Fruit fly (Drosophila melanogaster) whole organism, embryonic: ENCODE data around the gene CG32102.

Experiments used
- CG1024 ChIP-seq: fragments of 200-800 bp; sonication (Bioruptor generic); IDR thresholded peaks from 2 replicates; pipeline ENCODE4 v1.3.6; 2022; ENCODE audit warnings: missing biosample characterization, missing genetic modification characterization
- CG13123 ChIP-seq: fragments of 200-800 bp; sonication (Bioruptor generic); optimal IDR thresholded peaks from 2 replicates; lab custom pipeline; 2016; ENCODE audit warnings: missing biosample characterization, missing genetic modification characterization
- CG13287 ChIP-seq: fragments of 200-800 bp; sonication (Bioruptor generic); IDR thresholded peaks from 2 replicates; pipeline ENCODE4 v1.3.6; 2022; ENCODE audit warnings: missing biosample characterization, missing genetic modification characterization; ENCODE audit not compliant: partially characterized antibody
- CG14965 ChIP-seq: fragments of 200-800 bp; sonication (Bioruptor generic); optimal IDR thresholded peaks from 2 replicates; lab custom pipeline; 2016; ENCODE audit warnings: missing biosample characterization, missing genetic modification characterization, borderline replicate concordance
- CG15011 ChIP-seq: fragments of 200-800 bp; sonication (Bioruptor generic); optimal IDR thresholded peaks from 3 replicates; lab custom pipeline; 2018; ENCODE audit warnings: missing biosample characterization, mild to moderate bottlenecking, missing genetic modification characterization
- CG15514 ChIP-seq: fragments of 200-800 bp; sonication (Bioruptor generic); optimal IDR thresholded peaks from 3 replicates; lab custom pipeline; 2017; ENCODE audit warnings: missing biosample characterization, missing genetic modification characterization, mild to moderate bottlenecking, moderate library complexity, missing genetic modification reagents
- CG18599 ChIP-seq: fragments of 200-800 bp; sonication (Bioruptor generic); optimal IDR thresholded peaks from 3 replicates; lab custom pipeline; 2017; ENCODE audit warnings: missing biosample characterization, missing genetic modification characterization, mild to moderate bottlenecking, moderate library complexity, missing genetic modification reagents
- CG30020 ChIP-seq: fragments of 200-800 bp; optimal IDR thresholded peaks from 2 replicates; lab custom pipeline; 2019; ENCODE audit warnings: missing biosample characterization, mild to moderate bottlenecking, missing genetic modification characterization, moderate library complexity
- CG31388 ChIP-seq: fragments of 200-800 bp; sonication (Bioruptor generic); optimal IDR thresholded peaks from 2 replicates; lab custom pipeline; 2016; ENCODE audit warnings: missing biosample characterization, missing genetic modification characterization
- CG32532 ChIP-seq: fragments of 200-800 bp; sonication (Bioruptor generic); IDR thresholded peaks from 2 replicates; pipeline ENCODE4 v1.3.6; 2022; ENCODE audit warnings: missing biosample characterization, missing genetic modification characterization
- CG3726 ChIP-seq: fragments of 200-800 bp; sonication (Bioruptor generic); IDR thresholded peaks from 3 replicates; pipeline ENCODE4, ENCODE4 v1.3.6; 2022; ENCODE audit warnings: missing biosample characterization, missing genetic modification characterization
- CG6175 ChIP-seq: fragments of 200-800 bp; sonication (Bioruptor generic); IDR thresholded peaks from 3 replicates; pipeline ENCODE4 v1.3.6; 2022; ENCODE audit warnings: missing biosample characterization, missing genetic modification characterization
- CG6683 ChIP-seq: fragments of 200-800 bp; sonication (Bioruptor generic); optimal IDR thresholded peaks from 2 replicates; lab custom pipeline; 2017; ENCODE audit warnings: missing biosample characterization, mild to moderate bottlenecking, missing genetic modification characterization, missing genetic modification reagents
- CG6765 ChIP-seq: fragments of 200-800 bp; sonication (Bioruptor generic); optimal IDR thresholded peaks from 3 replicates; lab custom pipeline; 2017; ENCODE audit warnings: missing biosample characterization, mild to moderate bottlenecking, missing genetic modification characterization
- CG7963 ChIP-seq: fragments of 200-800 bp; sonication (Bioruptor generic); IDR thresholded peaks from 3 replicates; pipeline ENCODE4 v1.3.6; 2022; ENCODE audit warnings: missing biosample characterization, missing genetic modification characterization; ENCODE audit not compliant: partially characterized antibody
- CG7987 ChIP-seq: fragments of 200-800 bp; sonication (Bioruptor generic); optimal IDR thresholded peaks from 2 replicates; lab custom pipeline; 2018; ENCODE audit warnings: missing biosample characterization, mild to moderate bottlenecking, missing genetic modification characterization, moderate library complexity
- CG8924 ChIP-seq: fragments of 200-800 bp; optimal IDR thresholded peaks from 3 replicates; lab custom pipeline; 2019; ENCODE audit warnings: missing biosample characterization, mild to moderate bottlenecking, missing genetic modification characterization, moderate library complexity
- CG9817 ChIP-seq: fragments of 200-800 bp; sonication (Bioruptor generic); optimal IDR thresholded peaks from 2 replicates; lab custom pipeline; 2018; ENCODE audit warnings: missing biosample characterization, mild to moderate bottlenecking, missing genetic modification characterization, moderate library complexity
- CHES-1-like ChIP-seq: fragments of 200-800 bp; sonication (Bioruptor generic); optimal IDR thresholded peaks from 2 replicates; lab custom pipeline; 2016; ENCODE audit warnings: missing biosample characterization, missing genetic modification characterization
- D ChIP-seq, 2 experiments: fragments of 200-800 bp in 1 of 2; fragments of >200 bp in 1 of 2; sonication (Bioruptor generic) in 1 of 2; optimal IDR thresholded peaks; 2 replicates in 1 of 2; 3 replicates in 1 of 2; lab custom pipeline; 2017; ENCODE audit warnings: mild to moderate bottlenecking in 1 of 2, missing biosample characterization in 1 of 2, missing genetic modification characterization in 1 of 2, missing genetic modification reagents in 1 of 2
- Dp ChIP-seq: fragments of 200-800 bp; sonication (Bioruptor generic); optimal IDR thresholded peaks from 2 replicates; lab custom pipeline; 2018; ENCODE audit warnings: missing biosample characterization, mild to moderate bottlenecking, missing genetic modification characterization, moderate library complexity
- Gsc ChIP-seq: fragments of 200-800 bp; sonication (Bioruptor generic); IDR thresholded peaks from 2 replicates; pipeline ENCODE4 v1.3.6; 2022; ENCODE audit warnings: missing biosample characterization, missing genetic modification characterization
- MTF-1 ChIP-seq: fragments of 200-800 bp; sonication (Bioruptor generic); optimal IDR thresholded peaks from 2 replicates; lab custom pipeline; 2018; ENCODE audit warnings: missing biosample characterization, mild to moderate bottlenecking, missing genetic modification characterization, borderline replicate concordance
- Med ChIP-seq: fragments of 200-800 bp; sonication (Bioruptor generic); peaks from one replicate; lab custom pipeline; 2016; ENCODE audit warnings: missing biosample characterization, missing genetic modification characterization, mild to moderate bottlenecking, inconsistent platforms, moderate library complexity
- Optix ChIP-seq: fragments of 200-800 bp; sonication (Bioruptor generic); IDR thresholded peaks from 3 replicates; pipeline ENCODE4 v1.3.6; 2022; ENCODE audit warnings: missing biosample characterization, missing genetic modification characterization
- Pdp1 ChIP-seq, 2 experiments: fragments of 200-800 bp; sonication (Bioruptor generic); optimal IDR thresholded peaks; 3 replicates each; lab custom pipeline; 2016; ENCODE audit warnings: missing biosample characterization in 2 of 2, missing genetic modification characterization in 2 of 2, mild to moderate bottlenecking in 1 of 2, moderate library complexity in 1 of 2
- Scr ChIP-seq: fragments of 200-800 bp; sonication (Bioruptor generic); IDR thresholded peaks from 2 replicates; pipeline ENCODE4 v1.3.6; 2022; ENCODE audit warnings: missing biosample characterization, missing genetic modification characterization; ENCODE audit not compliant: partially characterized antibody
- ci ChIP-seq: fragments of 200-800 bp; sonication (Bioruptor generic); IDR thresholded peaks from 3 replicates; pipeline ENCODE4 v1.3.6; 2022; ENCODE audit warnings: missing biosample characterization, missing genetic modification characterization
- crol ChIP-seq: fragments of 200-800 bp; sonication (Bioruptor generic); IDR thresholded peaks from 2 replicates; pipeline ENCODE4 v1.3.6; 2022; ENCODE audit warnings: missing biosample characterization, missing genetic modification characterization
- cwo ChIP-seq: fragments of 200-800 bp; sonication (Bioruptor generic); optimal IDR thresholded peaks from 3 replicates; lab custom pipeline; 2017; ENCODE audit warnings: missing biosample characterization, missing genetic modification characterization, mild to moderate bottlenecking, moderate library complexity, missing genetic modification reagents
- dysf ChIP-seq: fragments of 200-800 bp; sonication (Bioruptor generic); IDR thresholded peaks from 3 replicates; pipeline ENCODE4 v1.3.6; 2022; ENCODE audit warnings: missing biosample characterization, missing genetic modification characterization
- fd64A ChIP-seq: fragments of 200-800 bp; sonication (Bioruptor generic); optimal IDR thresholded peaks from 3 replicates; lab custom pipeline; 2018; ENCODE audit warnings: missing biosample characterization, mild to moderate bottlenecking, missing genetic modification characterization
- gem ChIP-seq: fragments of 200-800 bp; sonication (Bioruptor generic); optimal IDR thresholded peaks from 2 replicates; lab custom pipeline; 2019; ENCODE audit warnings: missing biosample characterization, mild to moderate bottlenecking, missing genetic modification characterization, moderate library complexity
- jigr1 ChIP-seq: fragments of 200-800 bp; sonication (Bioruptor generic); IDR thresholded peaks from 3 replicates; pipeline ENCODE4 v1.3.6; 2022; ENCODE audit warnings: missing biosample characterization, missing genetic modification characterization
- ken ChIP-seq: fragments of 200-800 bp; sonication (Bioruptor generic); IDR thresholded peaks from 3 replicates; pipeline ENCODE4 v1.3.6; 2022; ENCODE audit warnings: missing biosample characterization, missing genetic modification characterization
- lab ChIP-seq: fragments of 200-800 bp; sonication (Bioruptor generic); optimal IDR thresholded peaks from 3 replicates; lab custom pipeline; 2017; ENCODE audit warnings: missing biosample characterization, missing genetic modification characterization, mild to moderate bottlenecking, moderate library complexity, missing genetic modification reagents
- nmo ChIP-seq: fragments of 200-800 bp; sonication (Bioruptor generic); optimal IDR thresholded peaks from 2 replicates; lab custom pipeline; 2018; ENCODE audit warnings: missing biosample characterization, mild to moderate bottlenecking, missing genetic modification characterization, moderate library complexity
- p53 ChIP-seq: fragments of 200-800 bp; sonication (Bioruptor generic); optimal IDR thresholded peaks from 2 replicates; lab custom pipeline; 2016; ENCODE audit warnings: missing biosample characterization, missing genetic modification characterization
- pb ChIP-seq: fragments of 200-800 bp; sonication (Bioruptor generic); optimal IDR thresholded peaks from 3 replicates; lab custom pipeline; 2016; ENCODE audit warnings: missing biosample characterization, missing genetic modification characterization
- pho ChIP-seq: fragments of 200-800 bp; sonication (Bioruptor generic); optimal IDR thresholded peaks from 2 replicates; lab custom pipeline; 2016; ENCODE audit warnings: missing biosample characterization, missing genetic modification characterization
- prd ChIP-seq, 3 experiments: fragments of >200 bp in 2 of 3; fragments of 200-800 bp in 1 of 3; sonication (Bioruptor generic) in 1 of 3; optimal IDR thresholded peaks in 2 of 3; IDR thresholded peaks in 1 of 3; 2 replicates in 2 of 3; 3 replicates in 1 of 3; pipeline versions ENCODE4 v1.3.6 to Lab custom; 2017 to 2022; ENCODE audit warnings: missing biosample characterization in 1 of 3, missing genetic modification characterization in 1 of 3
- sc ChIP-seq, 3 experiments: fragments of >200 bp in 2 of 3; fragments of 200-800 bp in 1 of 3; sonication (Bioruptor generic) in 1 of 3; optimal IDR thresholded peaks; 2 replicates in 2 of 3; 3 replicates in 1 of 3; lab custom pipeline; 2017; ENCODE audit warnings: mild to moderate bottlenecking in 1 of 3, missing biosample characterization in 1 of 3, missing genetic modification characterization in 1 of 3, missing genetic modification reagents in 1 of 3
- seq ChIP-seq: fragments of 200-800 bp; sonication (Bioruptor generic); IDR thresholded peaks from 2 replicates; pipeline ENCODE4 v1.3.6; 2022; ENCODE audit warnings: missing biosample characterization, missing genetic modification characterization
- sisA ChIP-seq: fragments of 200-800 bp; sonication (Bioruptor generic); IDR thresholded peaks from 2 replicates; pipeline ENCODE4 v1.3.6; 2022; ENCODE audit warnings: missing biosample characterization, missing genetic modification characterization
- slou ChIP-seq: fragments of 200-800 bp; sonication (Bioruptor generic); optimal IDR thresholded peaks from 3 replicates; lab custom pipeline; 2016; ENCODE audit warnings: missing biosample characterization, missing genetic modification characterization
- stc ChIP-seq: fragments of 200-800 bp; sonication (Bioruptor generic); IDR thresholded peaks from 2 replicates; pipeline ENCODE4 v1.3.6; 2022; ENCODE audit warnings: missing biosample characterization, missing genetic modification characterization
- stwl ChIP-seq: fragments of 200-800 bp; sonication (Bioruptor generic); optimal IDR thresholded peaks from 3 replicates; lab custom pipeline; 2018; ENCODE audit warnings: missing biosample characterization, mild to moderate bottlenecking, missing genetic modification characterization, moderate library complexity
- tin ChIP-seq: fragments of 200-800 bp; sonication (Bioruptor generic); optimal IDR thresholded peaks from 3 replicates; lab custom pipeline; 2016; ENCODE audit warnings: missing biosample characterization, missing genetic modification characterization
- zen ChIP-seq: fragments of 200-800 bp; sonication (Bioruptor generic); optimal IDR thresholded peaks from 3 replicates; lab custom pipeline; 2018; ENCODE audit warnings: missing biosample characterization, mild to moderate bottlenecking, missing genetic modification characterization, moderate library complexity

The CG32102 gene

dm6 chr3L:12507571-12507970 is 38.0 kb upstream of the CG32102 start, which contains the start of gene CG10654:
CG10654 (minus strand) TSS chr3L:12507840.
- TF ChIP-seq ci (peak; percentile 60; the same call in 2 of the 3 replicates), cwo (GFP tag; lab: Kevin White, UChicago) (no peak), gem (tag; lab: Kevin White, UChicago) (no peak), tin (no peak), CG31388 (GFP tag; lab: Kevin White, UChicago) (no peak), CG18599 (GFP tag; lab: Kevin White, UChicago) (peak; percentile 37), CG9817 (tag; lab: Kevin White, UChicago) (no peak), fd64A (GFP tag; lab: Kevin White, UChicago) (no peak), D (optimal IDR thresholded peaks at IDR 0.05; lab: Kevin White, UChicago) (no peak), D (GFP tag; optimal IDR thresholded peaks at IDR 0.05; lab: Kevin White, UChicago) (no peak), Med (GFP tag; lab: Kevin White, UChicago) (peak; percentile 70), Pdp1 (GFP tag; optimal IDR thresholded peaks at IDR 0.05; lab: Kevin White, UChicago) (no peak), nmo (GFP tag; lab: Kevin White, UChicago) (no peak), CG15514 (GFP tag; lab: Kevin White, UChicago) (peak; percentile 28), ken (no peak), lab (GFP tag; lab: Kevin White, UChicago) (no peak), seq (GFP tag; lab: Robert Waterston, UW) (no peak), CG8924 (tag; lab: Kevin White, UChicago) (no peak), zen (tag; lab: Kevin White, UChicago) (no peak), CG14965 (GFP tag; lab: Kevin White, UChicago) (no peak), CG15011 (no peak), sc (optimal IDR thresholded peaks at IDR 0.05; lab: Kevin White, UChicago) (no peak), sc (GFP tag; optimal IDR thresholded peaks at IDR 0.05; lab: Kevin White, UChicago) (no peak), dysf (no peak), stc (no peak), pho (GFP tag; lab: Kevin White, UChicago) (no peak), Scr (no peak), CG32532 (GFP tag; lab: Robert Waterston, UW) (no peak), CG30020 (tag; lab: Kevin White, UChicago) (no peak), MTF-1 (GFP tag; lab: Kevin White, UChicago) (no peak), CG13287 (no peak), CG3726 (GFP tag; lab: Robert Waterston, UW) (no peak), CG13123 (GFP tag; lab: Kevin White, UChicago) (no peak), CG7963 (GFP tag; lab: Robert Waterston, UW) (no peak), Gsc (no peak), CG6683 (GFP tag; lab: Kevin White, UChicago) (peak; percentile 4), Optix (GFP tag; lab: Robert Waterston, UW) (no peak), sisA (GFP tag; lab: Robert Waterston, UW) (no peak), stwl (tag; lab: Kevin White, UChicago) (no peak), CG1024 (no peak), jigr1 (GFP tag; lab: Robert Waterston, UW) (no peak), Dp (GFP tag; lab: Kevin White, UChicago) (no peak), CG6765 (GFP tag; lab: Kevin White, UChicago) (no peak), slou (GFP tag; lab: Kevin White, UChicago) (no peak), crol (GFP tag; lab: Robert Waterston, UW) (no peak), prd (optimal IDR thresholded peaks at IDR 0.05; lab: Kevin White, UChicago) (no peak), prd (GFP tag; IDR thresholded peaks at IDR 0.05; lab: Robert Waterston, UW) (no peak), CG7987 (GFP tag; lab: Kevin White, UChicago) (peak; percentile 33), p53 (GFP tag; lab: Kevin White, UChicago) (no peak), pb (GFP tag; lab: Kevin White, UChicago) (peak; percentile 9), CHES-1-like (no peak), CG6175 (peak; percentile 14; the same call in 1 of the 3 replicates)
